Fruit fly (Drosophila melanogaster): ENCODE results near the gene CG13698.
A peak's percentile ranks its signal among the peaks of the same experiment; 100 is the strongest.

Gene CG13698

DNA sequence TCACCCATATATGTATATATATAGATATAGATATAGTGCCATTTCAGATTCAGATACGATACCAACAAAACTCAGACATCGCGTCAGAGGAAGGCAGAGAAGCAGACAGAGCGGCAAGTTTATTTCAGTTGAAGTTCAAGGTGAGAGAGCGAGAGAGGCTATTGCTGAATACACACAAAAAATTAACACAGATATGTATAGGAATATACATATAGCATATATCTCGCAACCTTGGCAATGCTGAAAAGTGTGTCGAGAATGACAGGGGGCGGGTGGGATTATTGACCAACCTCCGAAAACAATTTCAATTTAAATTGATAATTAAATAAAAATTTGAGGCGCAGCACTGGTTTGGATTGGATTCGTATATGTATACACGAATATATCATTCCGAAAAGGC, 48.9 kb downstream of the CG13698 start:
- TF ChIP-seq CG3995 (GFP tag; optimal IDR thresholded peaks at IDR 0.05) (no peak), CG11504 (tag; optimal IDR thresholded peaks at IDR 0.05) (no peak), sd (tag; optimal IDR thresholded peaks at IDR 0.05) (peak; percentile 56), CG6765 (GFP tag; optimal IDR thresholded peaks at IDR 0.05) (no peak), pho (GFP tag; optimal IDR thresholded peaks at IDR 0.05) (no peak), CG17359 (tag; optimal IDR thresholded peaks at IDR 0.05) (no peak), nerfin-2 (GFP tag; IDR thresholded peaks at IDR 0.05; ENCODE audit: partially characterized antibody) (no peak), peb (GFP tag; IDR thresholded peaks at IDR 0.05) (no peak), CG4707 (GFP tag; optimal IDR thresholded peaks at IDR 0.05) (no peak), cg (GFP tag; optimal IDR thresholded peaks at IDR 0.05) (peak; percentile 31), NfI (GFP tag; optimal IDR thresholded peaks at IDR 0.05) (no peak), CG9932 (GFP tag; IDR thresholded peaks at IDR 0.05) (no peak), Bteb2 (GFP tag; optimal IDR thresholded peaks at IDR 0.05) (no peak), Trl (optimal IDR thresholded peaks at IDR 0.05) (peak in 1 of 2 experiments; percentile 4), Trl (GFP tag; optimal IDR thresholded peaks at IDR 0.05) (no peak), hb (GFP tag; IDR thresholded peaks at IDR 0.05; ENCODE audit: partially characterized antibody) (no peak), ftz-f1 (GFP tag; optimal IDR thresholded peaks at IDR 0.05) (peak; percentile 94), CG12769 (tag; optimal IDR thresholded peaks at IDR 0.05) (peak; percentile 27), CG31441 (GFP tag; IDR thresholded peaks at IDR 0.05) (no peak), CG7745 (tag; optimal IDR thresholded peaks at IDR 0.05) (no peak), CG7357 (GFP tag; IDR thresholded peaks at IDR 0.05) (no peak)

DNA sequence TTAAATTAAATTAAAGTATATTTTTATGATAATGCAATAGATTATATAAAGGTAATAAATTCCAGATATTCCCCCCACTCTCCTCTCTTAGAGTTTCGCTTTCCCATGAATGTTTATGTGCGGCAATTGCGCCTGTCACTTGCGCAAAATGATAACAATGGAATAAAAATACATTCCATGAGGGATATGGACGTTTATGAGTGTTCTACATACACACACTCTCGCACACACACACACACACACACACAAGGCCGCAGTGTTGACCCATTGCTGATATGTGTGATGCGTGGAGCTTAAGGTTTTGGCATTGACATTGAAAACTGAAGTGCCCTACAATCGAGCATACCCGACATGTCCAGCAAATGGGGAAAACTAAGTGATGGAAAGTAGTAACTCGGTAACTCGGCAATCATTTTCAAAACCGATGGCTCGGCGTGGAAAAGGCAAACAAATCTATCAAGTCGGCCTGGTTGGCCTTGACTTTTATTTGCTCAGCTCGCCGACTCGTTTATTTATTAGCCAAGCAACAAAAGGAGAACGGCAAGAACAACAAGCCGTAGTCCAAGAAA, 59.3 kb downstream of the CG13698 start:
- TF ChIP-seq onecut (GFP tag; IDR thresholded peaks at IDR 0.05) (no peak), gcm2 (GFP tag; optimal IDR thresholded peaks at IDR 0.05) (no peak), CG3995 (GFP tag; optimal IDR thresholded peaks at IDR 0.05) (no peak), CG2120 (GFP tag; optimal IDR thresholded peaks at IDR 0.05) (peak; percentile 23), Sry-δ (GFP tag; optimal IDR thresholded peaks at IDR 0.05) (no peak), Ets65A (GFP tag) (peak; percentile 59), sens (GFP tag) (peak; percentile 15), ftz-f1 (GFP tag; optimal IDR thresholded peaks at IDR 0.05) (peak; percentile 81), Xbp1 (GFP tag; optimal IDR thresholded peaks at IDR 0.05) (no peak), gcm (GFP tag; optimal IDR thresholded peaks at IDR 0.05) (no peak), CG12769 (tag; optimal IDR thresholded peaks at IDR 0.05) (peak; percentile 14), CG10274 (GFP tag; optimal IDR thresholded peaks at IDR 0.05) (peak; percentile 68), ham (GFP tag; IDR thresholded peaks at IDR 0.05) (0 out of 2 replicates have a peak, but pooled peaks have one; percentile 8), D19B (GFP tag; optimal IDR thresholded peaks at IDR 0.05) (peak; percentile 21), zfh2 (GFP tag; optimal IDR thresholded peaks at IDR 0.05) (peak; percentile 16)

DNA sequence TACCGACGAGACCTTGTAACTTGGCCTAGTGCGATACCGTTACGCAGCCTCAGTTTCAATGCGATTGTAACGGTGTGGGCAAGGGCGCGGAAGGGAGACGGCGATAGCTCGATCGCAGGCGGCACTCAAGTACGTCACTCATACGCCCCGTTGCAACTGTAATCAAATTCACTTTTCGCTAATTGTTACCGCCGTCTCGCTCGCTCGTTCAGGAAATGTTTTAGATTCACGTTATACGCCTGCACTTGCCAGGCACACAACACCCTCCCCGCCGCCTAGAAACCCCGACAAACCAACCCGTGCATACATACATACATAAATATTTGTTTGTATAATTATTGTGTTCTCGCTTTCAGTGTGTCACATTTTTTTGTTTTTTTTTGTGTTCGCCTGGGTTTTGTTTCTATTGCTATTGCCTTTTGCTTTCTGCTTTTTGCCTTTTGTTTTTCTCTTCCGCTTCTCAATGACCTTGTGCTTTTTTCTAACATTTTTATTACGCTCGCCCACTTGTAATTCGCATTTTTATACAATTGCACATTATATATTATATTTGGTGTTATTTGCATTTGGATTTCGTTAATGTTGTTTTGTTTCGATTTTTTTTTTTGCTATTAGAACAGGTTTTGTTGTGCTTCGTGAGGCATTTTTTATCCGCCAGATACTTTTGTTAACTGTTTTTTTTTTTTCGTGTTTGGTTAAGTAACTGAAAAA, 61.5 kb downstream of the CG13698 start:
- TF ChIP-seq CG7372 (GFP tag; IDR thresholded peaks at IDR 0.05) = peak; percentile 60
- no peak for TF ChIP-seq YL-1 (GFP tag; optimal IDR thresholded peaks at IDR 0.05)
- TF ChIP-seq Blimp-1 (GFP tag; optimal IDR thresholded peaks at IDR 0.05) = peak; percentile 32
- TF ChIP-seq Oli (tag; optimal IDR thresholded peaks at IDR 0.05) = no peak
- no peak for TF ChIP-seq CG4854 (GFP tag; optimal IDR thresholded peaks at IDR 0.05)
- no peak for TF ChIP-seq NK7.1 (GFP tag; optimal IDR thresholded peaks at IDR 0.05)
- TF ChIP-seq ems (GFP tag; optimal IDR thresholded peaks at IDR 0.05) = no peak
- no peak for TF ChIP-seq CG12744 (GFP tag; optimal IDR thresholded peaks at IDR 0.05)
- 0 out of 2 replicates have a peak, but pooled peaks have one; percentile 15 for TF ChIP-seq inv (GFP tag; IDR thresholded peaks at IDR 0.05; ENCODE audit: partially characterized antibody)
- TF ChIP-seq CG14050 (GFP tag; IDR thresholded peaks at IDR 0.05) = no peak
- TF ChIP-seq HmgZ (tag; optimal IDR thresholded peaks at IDR 0.05) = no peak
- no peak for TF ChIP-seq HLHmδ (GFP tag; optimal IDR thresholded peaks at IDR 0.05)
- no peak for TF ChIP-seq h (optimal IDR thresholded peaks at IDR 0.05)
